Worm (Caenorhabditis elegans): ENCODE measurements around the gene F28F9.3.

F28F9.3 gene

ce11 chrIV:3832040-3832439 is 5.3 kb downstream of the F28F9.3 start:
- no peak for TF ChIP-seq lsy-2 (tag; optimal IDR thresholded peaks at IDR 0.05)
- TF ChIP-seq drap-1 (GFP tag; optimal IDR thresholded peaks at IDR 0.05): no peak
- TF ChIP-seq sem-2 (GFP tag; optimal IDR thresholded peaks at IDR 0.05): no peak
- TF ChIP-seq ceh-83 (GFP tag; optimal IDR thresholded peaks at IDR 0.05): no peak
- no peak for TF ChIP-seq elt-3 (tag; optimal IDR thresholded peaks at IDR 0.05)
- no peak for TF ChIP-seq ham-2 (GFP tag; optimal IDR thresholded peaks at IDR 0.05)
- no peak for TF ChIP-seq mab-5 (tag; optimal IDR thresholded peaks at IDR 0.05)
- TF ChIP-seq ceh-43 (GFP tag; optimal IDR thresholded peaks at IDR 0.05): no peak
- TF ChIP-seq nhr-28 (tag; optimal IDR thresholded peaks at IDR 0.05): no peak
- no peak for TF ChIP-seq lin-13 (tag; optimal IDR thresholded peaks at IDR 0.05)
- TF ChIP-seq bed-3 (GFP tag; optimal IDR thresholded peaks at IDR 0.05): no peak
- no peak for TF ChIP-seq mep-1 (tag; optimal IDR thresholded peaks at IDR 0.05)
- no peak for TF ChIP-seq cnd-1 (tag; optimal IDR thresholded peaks at IDR 0.05)
- no peak for TF ChIP-seq unc-39 (tag; optimal IDR thresholded peaks at IDR 0.05)
- no peak for TF ChIP-seq nhr-237 (tag; optimal IDR thresholded peaks at IDR 0.05)
- no peak for TF ChIP-seq flh-1 (GFP tag; optimal IDR thresholded peaks at IDR 0.05)
- no peak for TF ChIP-seq unc-62 (GFP tag; optimal IDR thresholded peaks at IDR 0.05)

ce11 chrIV:3833778-3834177 is 7.1 kb downstream of the F28F9.3 start:
- TF ChIP-seq nhr-237 (tag; optimal IDR thresholded peaks at IDR 0.05) (no peak), nhr-12 (tag; optimal IDR thresholded peaks at IDR 0.05) (no peak), lin-13 (tag; optimal IDR thresholded peaks at IDR 0.05) (no peak), sptf-1 (tag; optimal IDR thresholded peaks at IDR 0.05) (no peak)

ce11 chrIV:3835065-3835464 is 8.4 kb downstream of the F28F9.3 start, which contains the start of gene cal-3:
Gene cal-3 (minus strand): TSS chrIV:3835165.
- TF ChIP-seq ceh-43 (GFP tag; optimal IDR thresholded peaks at IDR 0.05) (no peak), nhr-28 (tag; optimal IDR thresholded peaks at IDR 0.05) (no peak), lin-32 (GFP tag; optimal IDR thresholded peaks at IDR 0.05) (no peak), ham-2 (GFP tag; optimal IDR thresholded peaks at IDR 0.05) (no peak), ceh-39 (tag; optimal IDR thresholded peaks at IDR 0.05) (no peak), unc-120 (tag; optimal IDR thresholded peaks at IDR 0.05; ENCODE audit: poor library complexity, severe bottlenecking) (no peak), nhr-237 (tag; optimal IDR thresholded peaks at IDR 0.05) (no peak), zip-8 (tag; optimal IDR thresholded peaks at IDR 0.05) (no peak), cnd-1 (tag; optimal IDR thresholded peaks at IDR 0.05) (no peak), nhr-12 (tag; optimal IDR thresholded peaks at IDR 0.05) (no peak), mls-2 (tag; optimal IDR thresholded peaks at IDR 0.05) (no peak), nhr-76 (tag; optimal IDR thresholded peaks at IDR 0.05) (no peak), snpc-4 (tag; optimal IDR thresholded peaks at IDR 0.05) (no peak), lsy-2 (tag; optimal IDR thresholded peaks at IDR 0.05) (no peak), mab-5 (tag; optimal IDR thresholded peaks at IDR 0.05) (no peak), ces-1 (GFP tag; optimal IDR thresholded peaks at IDR 0.05) (no peak), tbx-8 (GFP tag; optimal IDR thresholded peaks at IDR 0.05) (no peak), elt-3 (tag; optimal IDR thresholded peaks at IDR 0.05) (no peak), hlh-1 (tag; optimal IDR thresholded peaks at IDR 0.05) (no peak), lin-13 (tag; optimal IDR thresholded peaks at IDR 0.05) (no peak)

ce11 chrIV:3838687-3839086 is 12.0 kb downstream of the F28F9.3 start:
- TF ChIP-seq ces-1 (GFP tag; optimal IDR thresholded peaks at IDR 0.05) (no peak), nhr-2 (tag; optimal IDR thresholded peaks at IDR 0.05) (peak; percentile 50), mep-1 (tag; optimal IDR thresholded peaks at IDR 0.05) (no peak), tbx-8 (GFP tag; optimal IDR thresholded peaks at IDR 0.05) (no peak), elt-3 (tag; optimal IDR thresholded peaks at IDR 0.05) (no peak)

- no peak for TF ChIP-seq cnd-1 (tag; optimal IDR thresholded peaks at IDR 0.05)
- no peak for TF ChIP-seq unc-62 (GFP tag; optimal IDR thresholded peaks at IDR 0.05)
- TF ChIP-seq M03D4.4 (tag; optimal IDR thresholded peaks at IDR 0.05): no peak
- TF ChIP-seq lin-32 (GFP tag; optimal IDR thresholded peaks at IDR 0.05): no peak
- no peak for TF ChIP-seq tbx-8 (GFP tag; optimal IDR thresholded peaks at IDR 0.05)
- no peak for TF ChIP-seq nhr-76 (tag; optimal IDR thresholded peaks at IDR 0.05)
- TF ChIP-seq ceh-39 (tag; optimal IDR thresholded peaks at IDR 0.05): no peak
- TF ChIP-seq bed-3 (GFP tag; optimal IDR thresholded peaks at IDR 0.05): no peak
- no peak for TF ChIP-seq mep-1 (tag; optimal IDR thresholded peaks at IDR 0.05)
- TF ChIP-seq ceh-43 (GFP tag; optimal IDR thresholded peaks at IDR 0.05): no peak
- TF ChIP-seq lsy-2 (tag; optimal IDR thresholded peaks at IDR 0.05): no peak
- no peak for TF ChIP-seq mab-5 (tag; optimal IDR thresholded peaks at IDR 0.05)
- TF ChIP-seq ztf-11 (tag; optimal IDR thresholded peaks at IDR 0.05): no peak
Observed at ce11 chrIV:3839420-3839819, 12.7 kb downstream of the F28F9.3 start, which contains the start of gene F28F9.2. Gene F28F9.2 (plus strand): TSS chrIV:3839720.
